Worm (Caenorhabditis elegans) whole organism, mixed stage, embryonic: ENCODE measurements around the gene C30H6.12.

Experiments used
- bed-3 ChIP-seq: fragments of 200-800 bp; sonication (Bioruptor generic); optimal IDR thresholded peaks from 3 replicates; lab custom pipeline; 2018; ENCODE audit warnings: mild to moderate bottlenecking, missing genetic modification characterization, moderate library complexity, missing compliant biosample characterization
- blmp-1 ChIP-seq: fragments of 150-350 bp; optimal IDR thresholded peaks from 2 replicates; lab custom pipeline; 2014; ENCODE audit warnings: missing biosample characterization, missing genetic modification characterization
- ceh-39 ChIP-seq: fragments of 150-350 bp; optimal IDR thresholded peaks from 2 replicates; lab custom pipeline; 2014; ENCODE audit warnings: missing biosample characterization, missing genetic modification characterization
- ceh-43 ChIP-seq: fragments of 200-800 bp; sonication (Bioruptor generic); optimal IDR thresholded peaks from 2 replicates; lab custom pipeline; 2018; ENCODE audit warnings: mild to moderate bottlenecking, missing genetic modification characterization, moderate library complexity, missing compliant biosample characterization
- ceh-83 ChIP-seq: fragments of 200-800 bp; sonication (Bioruptor generic); optimal IDR thresholded peaks from 2 replicates; lab custom pipeline; 2018; ENCODE audit warnings: mild to moderate bottlenecking, missing genetic modification characterization, missing compliant biosample characterization
- ces-1 ChIP-seq: fragments of 150-350 bp; optimal IDR thresholded peaks from 2 replicates; lab custom pipeline; 2014; ENCODE audit warnings: missing biosample characterization, missing genetic modification reagents, missing genetic modification characterization
- cnd-1 ChIP-seq: fragments of 200-800 bp; sonication (Bioruptor generic); optimal IDR thresholded peaks from 2 replicates; lab custom pipeline; 2018; ENCODE audit warnings: mild to moderate bottlenecking, missing genetic modification characterization, missing compliant biosample characterization
- drap-1 ChIP-seq: fragments of 200-800 bp; sonication (Bioruptor generic); optimal IDR thresholded peaks from 3 replicates; lab custom pipeline; 2018; ENCODE audit warnings: mild to moderate bottlenecking, missing genetic modification characterization, missing compliant biosample characterization
- elt-3 ChIP-seq: fragments of 150-350 bp; optimal IDR thresholded peaks from 2 replicates; lab custom pipeline; 2014; ENCODE audit warnings: missing biosample characterization, missing genetic modification characterization
- flh-1 ChIP-seq: fragments of 200-800 bp; sonication (Bioruptor generic); optimal IDR thresholded peaks from 2 replicates; lab custom pipeline; 2018; ENCODE audit warnings: mild to moderate bottlenecking, missing genetic modification characterization, moderate library complexity, missing compliant biosample characterization
- hlh-1 ChIP-seq: fragments of 150-350 bp; optimal IDR thresholded peaks from 2 replicates; lab custom pipeline; 2014; ENCODE audit warnings: missing biosample characterization, missing genetic modification reagents, missing genetic modification characterization
- lin-13 ChIP-seq: fragments of 150-350 bp; optimal IDR thresholded peaks from 2 replicates; lab custom pipeline; 2014; ENCODE audit warnings: missing biosample characterization, missing genetic modification characterization
- lin-32 ChIP-seq: fragments of 200-800 bp; sonication (Bioruptor generic); optimal IDR thresholded peaks from 2 replicates; lab custom pipeline; 2018; ENCODE audit warnings: mild to moderate bottlenecking, missing genetic modification characterization, missing compliant biosample characterization
- lsy-2 ChIP-seq: fragments of 150-350 bp; optimal IDR thresholded peaks from 2 replicates; lab custom pipeline; 2014; ENCODE audit warnings: missing biosample characterization, missing genetic modification characterization
- mab-5 ChIP-seq: fragments of 150-350 bp; optimal IDR thresholded peaks from 2 replicates; lab custom pipeline; 2014; ENCODE audit warnings: missing biosample characterization, missing genetic modification characterization
- mep-1 ChIP-seq: fragments of 150-350 bp; optimal IDR thresholded peaks from 2 replicates; lab custom pipeline; 2017; ENCODE audit warnings: missing biosample characterization, missing genetic modification reagents, missing genetic modification characterization, inconsistent platforms
- mls-2 ChIP-seq: sonication (generic microtip); optimal IDR thresholded peaks from 2 replicates; lab custom pipeline; 2016; ENCODE audit warnings: mild to moderate bottlenecking, missing genetic modification characterization, moderate library complexity, missing compliant biosample characterization
- nhr-12 ChIP-seq: fragments of 150-350 bp; optimal IDR thresholded peaks from 2 replicates; lab custom pipeline; 2014; ENCODE audit warnings: missing biosample characterization, missing genetic modification characterization
- nhr-2 ChIP-seq: fragments of 150-350 bp; optimal IDR thresholded peaks from 2 replicates; lab custom pipeline; 2014; ENCODE audit warnings: missing biosample characterization, missing genetic modification characterization
- nhr-237 ChIP-seq: fragments of 150-350 bp; optimal IDR thresholded peaks from 2 replicates; lab custom pipeline; 2014; ENCODE audit warnings: missing biosample characterization, missing genetic modification characterization
- nhr-28 ChIP-seq: fragments of 150-350 bp; optimal IDR thresholded peaks from 2 replicates; lab custom pipeline; 2014; ENCODE audit warnings: missing biosample characterization, missing genetic modification characterization
- nhr-76 ChIP-seq: sonication (generic microtip); optimal IDR thresholded peaks from 2 replicates; lab custom pipeline; 2017; ENCODE audit warnings: missing biosample characterization, missing genetic modification characterization
- pha-4 ChIP-seq: fragments of 150-350 bp; optimal IDR thresholded peaks from 2 replicates; lab custom pipeline; 2018; ENCODE audit warnings: missing biosample characterization, missing genetic modification reagents, missing genetic modification characterization
- sem-2 ChIP-seq: fragments of 200-800 bp; sonication (Bioruptor generic); optimal IDR thresholded peaks from 2 replicates; lab custom pipeline; 2018; ENCODE audit warnings: mild to moderate bottlenecking, missing genetic modification characterization, missing compliant biosample characterization
- snpc-4 ChIP-seq: fragments of 150-350 bp; optimal IDR thresholded peaks from 2 replicates; lab custom pipeline; 2014; ENCODE audit warnings: missing biosample characterization, missing genetic modification characterization
- sptf-1 ChIP-seq: sonication (generic microtip); optimal IDR thresholded peaks from 2 replicates; lab custom pipeline; 2017; ENCODE audit warnings: mild to moderate bottlenecking, missing genetic modification characterization, moderate library complexity, missing compliant biosample characterization
- tbx-8 ChIP-seq: fragments of 200-800 bp; sonication (Bioruptor generic); optimal IDR thresholded peaks from 2 replicates; lab custom pipeline; 2018; ENCODE audit warnings: mild to moderate bottlenecking, missing genetic modification characterization, moderate library complexity, missing compliant biosample characterization
- unc-120 ChIP-seq: sonication (generic microtip); optimal IDR thresholded peaks from 2 replicates; lab custom pipeline; 2017; ENCODE audit warnings: missing genetic modification characterization, missing compliant biosample characterization; ENCODE audit not compliant: poor library complexity, severe bottlenecking
- unc-39 ChIP-seq: fragments of 150-350 bp; optimal IDR thresholded peaks from 2 replicates; lab custom pipeline; 2014; ENCODE audit warnings: missing biosample characterization, missing genetic modification characterization
- unc-62 ChIP-seq: fragments of 150-350 bp; optimal IDR thresholded peaks from 2 replicates; lab custom pipeline; 2014; ENCODE audit warnings: missing biosample characterization, missing genetic modification reagents, missing genetic modification characterization
- ztf-11 ChIP-seq: fragments of 150-350 bp; optimal IDR thresholded peaks from 2 replicates; lab custom pipeline; 2014; ENCODE audit warnings: missing biosample characterization, missing genetic modification characterization

The C30H6.12 gene

DNA sequence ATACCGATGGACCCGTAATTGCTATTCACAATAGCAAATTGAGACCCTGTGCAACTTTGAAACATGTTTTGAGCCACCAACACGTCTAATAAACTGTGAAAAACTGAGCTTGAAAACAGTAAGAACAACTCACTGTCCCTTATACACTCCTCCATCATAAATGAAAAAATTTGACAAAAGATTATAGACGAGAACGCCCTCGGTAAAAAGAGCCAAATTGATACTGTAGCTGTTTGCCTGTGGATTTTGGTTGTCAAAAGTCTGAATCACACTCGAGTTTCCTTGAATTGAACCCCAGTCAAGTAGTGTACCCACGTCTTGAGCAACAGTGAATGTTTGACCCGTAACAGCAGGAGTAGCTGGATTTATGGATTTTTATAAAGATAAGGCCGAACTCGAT, 42.1 kb upstream of the C30H6.12 start:
- TF ChIP-seq ceh-39 (tag; lab: Kevin White, UChicago), result no peak
- no peak for TF ChIP-seq lin-32
- TF ChIP-seq ceh-43 (GFP tag; lab: Kevin White, UChicago), result no peak
- TF ChIP-seq nhr-28 (tag; lab: Kevin White, UChicago), result no peak
- TF ChIP-seq sem-2 (GFP tag; lab: Kevin White, UChicago), result no peak
- no peak for TF ChIP-seq ces-1 (GFP tag; lab: Kevin White, UChicago)
- TF ChIP-seq elt-3 (tag; lab: Kevin White, UChicago), result no peak
- TF ChIP-seq flh-1, result no peak
- TF ChIP-seq sptf-1, result no peak
- TF ChIP-seq blmp-1, result no peak
- no peak for TF ChIP-seq nhr-237 (tag; lab: Kevin White, UChicago)
- no peak for TF ChIP-seq snpc-4 (tag; lab: Kevin White, UChicago)
- TF ChIP-seq tbx-8 (GFP tag; lab: Kevin White, UChicago), result no peak
- no peak for TF ChIP-seq drap-1
- TF ChIP-seq unc-120 (tag; lab: Kevin White, UChicago), result no peak

DNA sequence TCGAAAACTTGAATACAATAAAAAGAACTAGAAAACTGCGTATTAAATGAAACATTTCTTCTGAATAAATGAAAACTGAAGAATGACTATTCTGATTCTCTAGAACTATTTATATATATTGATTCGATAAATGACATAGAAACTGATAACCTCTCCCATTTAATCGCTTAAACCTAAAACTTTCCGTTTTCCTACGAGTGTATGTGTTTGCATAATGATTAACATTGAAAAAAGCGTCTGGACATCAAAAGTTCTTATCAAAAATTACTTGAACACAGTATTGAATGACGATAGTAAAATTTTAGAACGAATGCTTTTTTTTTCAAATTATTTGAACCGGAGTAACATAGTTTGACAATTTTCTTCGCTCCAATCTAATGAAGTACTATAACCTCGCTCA, 41.0 kb upstream of the C30H6.12 start, which contains the start of gene C49C3.9:
Gene C49C3.9, minus strand, starts transcription at position 136 of the 400 bp plus-strand sequence.
- TF ChIP-seq hlh-1 (tag; lab: Kevin White, UChicago) (no peak), mab-5 (no peak), nhr-76 (tag; lab: Kevin White, UChicago) (no peak), cnd-1 (tag; lab: Kevin White, UChicago) (no peak), pha-4 (tag; lab: Kevin White, UChicago) (no peak), blmp-1 (no peak), ces-1 (GFP tag; lab: Kevin White, UChicago) (no peak), tbx-8 (GFP tag; lab: Kevin White, UChicago) (no peak), sem-2 (GFP tag; lab: Kevin White, UChicago) (no peak), elt-3 (tag; lab: Kevin White, UChicago) (no peak), mls-2 (tag; lab: Kevin White, UChicago) (no peak), bed-3 (no peak), ceh-83 (GFP tag; lab: Kevin White, UChicago) (no peak), ceh-43 (GFP tag; lab: Kevin White, UChicago) (no peak)

DNA sequence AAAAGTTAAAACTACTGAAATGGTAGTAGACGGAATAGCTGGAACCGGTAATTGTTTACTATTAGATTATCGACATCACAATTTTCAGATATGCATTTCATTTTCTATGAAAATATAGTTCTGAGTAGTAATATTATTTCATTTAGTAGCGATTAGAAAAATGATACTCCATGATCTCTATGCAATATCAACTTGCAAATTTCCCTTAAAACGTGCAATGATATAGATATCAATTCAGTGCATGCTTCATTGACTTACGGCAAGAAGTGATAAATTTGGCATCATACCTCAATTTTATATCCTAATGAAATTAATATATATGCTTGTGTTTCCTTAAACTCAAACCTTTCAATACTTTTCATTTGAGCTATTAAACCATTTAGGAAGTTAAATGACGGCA, 40.5 kb upstream of the C30H6.12 start, which contains the start of gene C49C3.21:
Gene C49C3.21, plus strand, starts transcription at position 301 of the 400 bp plus-strand sequence.
- no peak for TF ChIP-seq nhr-2 (tag; lab: Kevin White, UChicago)
- TF ChIP-seq mep-1 (tag; lab: Kevin White, UChicago), result no peak
- TF ChIP-seq nhr-12 (tag; lab: Kevin White, UChicago), result no peak
- no peak for TF ChIP-seq unc-39 (tag; lab: Kevin White, UChicago)
- TF ChIP-seq lin-13, result no peak
- no peak for TF ChIP-seq ceh-39 (tag; lab: Kevin White, UChicago)
- no peak for TF ChIP-seq sptf-1
- TF ChIP-seq lin-32, result no peak
- TF ChIP-seq pha-4 (tag; lab: Kevin White, UChicago), result no peak
- no peak for TF ChIP-seq cnd-1 (tag; lab: Kevin White, UChicago)
- no peak for TF ChIP-seq snpc-4 (tag; lab: Kevin White, UChicago)
- TF ChIP-seq nhr-28 (tag; lab: Kevin White, UChicago), result no peak
- TF ChIP-seq bed-3, result no peak
- TF ChIP-seq tbx-8 (GFP tag; lab: Kevin White, UChicago), result no peak
- no peak for TF ChIP-seq drap-1
- no peak for TF ChIP-seq ztf-11 (tag; lab: Kevin White, UChicago)

DNA sequence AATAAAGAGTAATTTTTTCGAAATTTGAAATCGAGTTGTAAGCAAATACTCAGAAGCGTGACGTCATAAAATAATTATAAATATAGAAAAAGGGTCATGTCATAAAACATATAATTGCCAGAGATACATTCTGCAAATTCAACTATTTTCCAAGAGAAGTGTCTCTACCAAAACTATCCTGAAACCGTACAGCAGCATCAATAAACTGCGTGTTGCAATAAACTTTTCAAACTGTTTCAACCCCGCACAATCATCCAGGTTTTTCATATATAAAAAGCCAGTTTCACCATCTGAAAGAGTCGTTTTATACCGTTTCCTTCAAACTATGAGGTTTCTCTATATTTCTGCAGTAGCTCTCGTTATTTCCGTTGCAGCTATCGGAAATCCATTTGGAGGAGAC, 39.7 kb upstream of the C30H6.12 start, which contains the start of gene C49C3.11:
Gene C49C3.11, plus strand, starts transcription at position 301 of the 400 bp plus-strand sequence.
- TF ChIP-seq unc-62, result no peak
- no peak for TF ChIP-seq ceh-43 (GFP tag; lab: Kevin White, UChicago)
- no peak for TF ChIP-seq elt-3 (tag; lab: Kevin White, UChicago)
- no peak for TF ChIP-seq nhr-237 (tag; lab: Kevin White, UChicago)
- no peak for TF ChIP-seq mls-2 (tag; lab: Kevin White, UChicago)
- TF ChIP-seq cnd-1 (tag; lab: Kevin White, UChicago), result no peak
- TF ChIP-seq pha-4 (tag; lab: Kevin White, UChicago), result no peak
- TF ChIP-seq lin-13, result no peak
- no peak for TF ChIP-seq nhr-76 (tag; lab: Kevin White, UChicago)
- TF ChIP-seq sem-2 (GFP tag; lab: Kevin White, UChicago), result no peak
- no peak for TF ChIP-seq lsy-2
- no peak for TF ChIP-seq ztf-11 (tag; lab: Kevin White, UChicago)
- TF ChIP-seq, all 35 proteins: peak for 0
